Worm (Caenorhabditis elegans): ENCODE results near the gene F55G7.1.
"Not testable (repeated sequence)": the region's sequence is repeated elsewhere in the genome, so short reads cannot be mapped to it uniquely, and the experiment has no call there.

Gene F55G7.1

ce11 chrX:11946788-11947463 is 22.7 kb downstream of the F55G7.1 start, which contains the start of gene nfya-1:
nfya-1 (minus strand) TSS chrX:11946838.
- TF ChIP-seq ref-1 (GFP tag; conservative IDR thresholded peaks at IDR 0.05) (no peak), T22C8.4 (GFP tag; IDR thresholded peaks at IDR 0.05) (peak; percentile 78), cog-1 (tag; optimal IDR thresholded peaks at IDR 0.05) (peak; percentile 32), ztf-23 (GFP tag; IDR thresholded peaks at IDR 0.05) (no peak), ztf-29 (GFP tag; IDR thresholded peaks at IDR 0.05) (no peak), med-1 (GFP tag; optimal IDR thresholded peaks at IDR 0.05; ENCODE audit: insufficient read depth) (no peak), tab-1 (GFP tag; IDR thresholded peaks at IDR 0.05) (no peak), flt-1 (GFP tag; IDR thresholded peaks at IDR 0.05) (no peak)

ce11 chrX:11948184-11948894 is 24.1 kb downstream of the F55G7.1 start, which contains the start of gene lsd-1:
lsd-1 (plus strand) TSS chrX:11948844.
- no peak for TF ChIP-seq tab-1 (GFP tag; IDR thresholded peaks at IDR 0.05)
- no peak for TF ChIP-seq ref-1 (GFP tag; conservative IDR thresholded peaks at IDR 0.05)
- TF ChIP-seq ztf-23 (GFP tag; IDR thresholded peaks at IDR 0.05), result no peak
- TF ChIP-seq med-1 (GFP tag; optimal IDR thresholded peaks at IDR 0.05; ENCODE audit: insufficient read depth), result no peak
- TF ChIP-seq cog-1 (tag; optimal IDR thresholded peaks at IDR 0.05), result no peak
- TF ChIP-seq T22C8.4 (GFP tag; IDR thresholded peaks at IDR 0.05), result no peak
- TF ChIP-seq klf-2 (GFP tag; conservative IDR thresholded peaks at IDR 0.05), result no peak
- no peak for TF ChIP-seq flt-1 (GFP tag; IDR thresholded peaks at IDR 0.05)
- no peak for TF ChIP-seq ztf-29 (GFP tag; IDR thresholded peaks at IDR 0.05)

ce11 chrX:11952129-11952528 is 27.9 kb downstream of the F55G7.1 start:
- TF ChIP-seq ztf-23 (GFP tag; IDR thresholded peaks at IDR 0.05) (no peak), ref-1 (GFP tag; conservative IDR thresholded peaks at IDR 0.05) (no peak), T22C8.4 (GFP tag; IDR thresholded peaks at IDR 0.05) (no peak), flt-1 (GFP tag; IDR thresholded peaks at IDR 0.05) (no peak), tab-1 (GFP tag; IDR thresholded peaks at IDR 0.05) (no peak), ztf-29 (GFP tag; IDR thresholded peaks at IDR 0.05) (no peak), cog-1 (tag; optimal IDR thresholded peaks at IDR 0.05) (no peak)

- no peak for TF ChIP-seq cog-1 (tag; optimal IDR thresholded peaks at IDR 0.05)
- no peak for TF ChIP-seq flt-1 (GFP tag; IDR thresholded peaks at IDR 0.05)
- no peak for TF ChIP-seq tab-1 (GFP tag; IDR thresholded peaks at IDR 0.05)
- no peak for TF ChIP-seq ztf-23 (GFP tag; IDR thresholded peaks at IDR 0.05)
- TF ChIP-seq med-1 (GFP tag; optimal IDR thresholded peaks at IDR 0.05; ENCODE audit: insufficient read depth), result no peak
- TF ChIP-seq klf-2 (GFP tag; conservative IDR thresholded peaks at IDR 0.05), result no peak
- TF ChIP-seq T22C8.4 (GFP tag; IDR thresholded peaks at IDR 0.05), result no peak
- no peak for TF ChIP-seq ref-1 (GFP tag; conservative IDR thresholded peaks at IDR 0.05)
- no peak for TF ChIP-seq ztf-29 (GFP tag; IDR thresholded peaks at IDR 0.05)
Observed at ce11 chrX:11953229-11953628, 29.0 kb downstream of the F55G7.1 start, which contains the start of gene T08D10.4. T08D10.4 (minus strand) TSS chrX:11953329.

ce11 chrX:11955125-11955524 is 30.9 kb downstream of the F55G7.1 start, which contains the start of gene T08D10.3:
T08D10.3 (plus strand) TSS chrX:11955425.
- TF ChIP-seq ztf-29 (GFP tag; IDR thresholded peaks at IDR 0.05), result no peak

- no peak for TF ChIP-seq cog-1 (tag; optimal IDR thresholded peaks at IDR 0.05)
- no peak for TF ChIP-seq ztf-23 (GFP tag; IDR thresholded peaks at IDR 0.05)
- no peak for TF ChIP-seq tab-1 (GFP tag; IDR thresholded peaks at IDR 0.05)
- no peak for TF ChIP-seq ref-1 (GFP tag; conservative IDR thresholded peaks at IDR 0.05)
- no peak for TF ChIP-seq ztf-29 (GFP tag; IDR thresholded peaks at IDR 0.05)
- TF ChIP-seq med-1 (GFP tag; optimal IDR thresholded peaks at IDR 0.05; ENCODE audit: insufficient read depth), result no peak
- TF ChIP-seq flt-1 (GFP tag; IDR thresholded peaks at IDR 0.05), result no peak
- no peak for TF ChIP-seq klf-2 (GFP tag; conservative IDR thresholded peaks at IDR 0.05)
- TF ChIP-seq T22C8.4 (GFP tag; IDR thresholded peaks at IDR 0.05), result no peak
Observed at ce11 chrX:11957246-11957645, 33.0 kb downstream of the F55G7.1 start, which contains the start of gene T08D10.5. T08D10.5 (plus strand) TSS chrX:11957546.

ce11 chrX:11959838-11960237 is 35.6 kb downstream of the F55G7.1 start, which contains the start of gene C49F5.8:
C49F5.8 (plus strand) TSS chrX:11960138.
- TF ChIP-seq klf-2 (GFP tag; conservative IDR thresholded peaks at IDR 0.05) (no peak), flt-1 (GFP tag; IDR thresholded peaks at IDR 0.05) (no peak)

- not testable (repeated sequence) for TF ChIP-seq cog-1 (tag; optimal IDR thresholded peaks at IDR 0.05); ref-1 (GFP tag; conservative IDR thresholded peaks at IDR 0.05); ztf-23 (GFP tag; IDR thresholded peaks at IDR 0.05)
Observed at ce11 chrX:11961103-11961502, 36.9 kb downstream of the F55G7.1 start, which contains the start of gene C49F5.13. C49F5.13 (plus strand) TSS chrX:11961403.

ce11 chrX:11962050-11962788 is 38.0 kb downstream of the F55G7.1 start:
- TF ChIP-seq T22C8.4 (GFP tag; IDR thresholded peaks at IDR 0.05) (no peak), cog-1 (tag; optimal IDR thresholded peaks at IDR 0.05) (no peak), ref-1 (GFP tag; conservative IDR thresholded peaks at IDR 0.05) (no peak), ztf-23 (GFP tag; IDR thresholded peaks at IDR 0.05) (no peak), ztf-29 (GFP tag; IDR thresholded peaks at IDR 0.05) (no peak), flt-1 (GFP tag; IDR thresholded peaks at IDR 0.05) (no peak), tab-1 (GFP tag; IDR thresholded peaks at IDR 0.05) (no peak), klf-2 (GFP tag; conservative IDR thresholded peaks at IDR 0.05) (no peak)
